Worm (Caenorhabditis elegans) whole organism, late embryonic: ENCODE measurements around the gene C35B1.4.

Experiments
- K09A11.1 ChIP-seq: sonication (generic microtip); optimal IDR thresholded peaks from 2 replicates; lab custom pipeline; 2017; ENCODE audit warnings: antibody characterized with exemption, mild to moderate bottlenecking, missing genetic modification characterization, missing compliant biosample characterization; ENCODE audit not compliant: insufficient read depth
- Y22D7AL.16 ChIP-seq: sonication (generic microtip); optimal IDR thresholded peaks from 2 replicates; lab custom pipeline; 2016; ENCODE audit warnings: missing genetic modification characterization, missing compliant biosample characterization
- ahr-1 ChIP-seq: sonication (generic microtip); optimal IDR thresholded peaks from 2 replicates; lab custom pipeline; 2016; ENCODE audit warnings: missing genetic modification characterization, missing compliant biosample characterization
- ama-1 ChIP-seq: fragments of 150-350 bp; optimal IDR thresholded peaks from 2 replicates; lab custom pipeline; 2014
- ceh-18 ChIP-seq: sonication (generic microtip); optimal IDR thresholded peaks from 2 replicates; lab custom pipeline; 2016; ENCODE audit warnings: missing genetic modification characterization, missing compliant biosample characterization
- ceh-19 ChIP-seq: fragments of 200-800 bp; sonication (Bioruptor generic); optimal IDR thresholded peaks from 2 replicates; lab custom pipeline; 2018; ENCODE audit warnings: mild to moderate bottlenecking, missing genetic modification characterization, missing compliant biosample characterization
- ceh-22 ChIP-seq: sonication (generic microtip); optimal IDR thresholded peaks from 2 replicates; lab custom pipeline; 2017; ENCODE audit warnings: missing biosample characterization, missing genetic modification characterization
- ceh-34 ChIP-seq: sonication (generic microtip); optimal IDR thresholded peaks from 2 replicates; lab custom pipeline; 2016; ENCODE audit warnings: mild to moderate bottlenecking, missing genetic modification characterization, missing compliant biosample characterization
- ceh-45 ChIP-seq: fragments of 200-800 bp; sonication (Bioruptor generic); IDR thresholded peaks from 2 replicates; pipeline ENCODE4 v1.3.6; 2022; ENCODE audit warnings: missing genetic modification reagents, missing genetic modification characterization, missing compliant biosample characterization
- ceh-9 ChIP-seq: sonication (generic microtip); optimal IDR thresholded peaks from 2 replicates; lab custom pipeline; 2016; ENCODE audit warnings: mild to moderate bottlenecking, missing genetic modification characterization, inconsistent platforms, missing compliant biosample characterization
- dmd-4 ChIP-seq: sonication (generic microtip); optimal IDR thresholded peaks from 2 replicates; lab custom pipeline; 2016; ENCODE audit warnings: borderline replicate concordance, missing genetic modification characterization, missing compliant biosample characterization
- elt-4 ChIP-seq: sonication (generic microtip); optimal IDR thresholded peaks from 2 replicates; lab custom pipeline; 2016; ENCODE audit warnings: missing genetic modification characterization, missing compliant biosample characterization
- ets-4 ChIP-seq: sonication (generic microtip); optimal IDR thresholded peaks from 2 replicates; lab custom pipeline; 2016; ENCODE audit warnings: missing genetic modification characterization, missing compliant biosample characterization
- eyg-1 ChIP-seq: sonication (generic microtip); optimal IDR thresholded peaks from 2 replicates; lab custom pipeline; 2016; ENCODE audit warnings: missing genotype, missing genetic modification characterization, missing compliant biosample characterization
- fkh-10 ChIP-seq: fragments of 150-350 bp; optimal IDR thresholded peaks from 2 replicates; lab custom pipeline; 2014; ENCODE audit warnings: missing biosample characterization, missing genetic modification reagents, missing genetic modification characterization
- fkh-6 ChIP-seq: sonication (generic microtip); optimal IDR thresholded peaks from 2 replicates; lab custom pipeline; 2016; ENCODE audit warnings: missing genetic modification characterization, missing compliant biosample characterization
- gmeb-2 ChIP-seq: sonication (generic microtip); optimal IDR thresholded peaks from 2 replicates; lab custom pipeline; 2016; ENCODE audit warnings: missing genetic modification characterization, inconsistent platforms, missing compliant biosample characterization
- hlh-13 ChIP-seq: fragments of 200-800 bp; sonication (Bioruptor generic); optimal IDR thresholded peaks from 2 replicates; lab custom pipeline; 2018; ENCODE audit warnings: mild to moderate bottlenecking, missing genetic modification characterization, missing compliant biosample characterization
- hlh-15 ChIP-seq: sonication (generic microtip); optimal IDR thresholded peaks from 2 replicates; lab custom pipeline; 2016; ENCODE audit warnings: missing genetic modification characterization, missing compliant biosample characterization
- hlh-30 ChIP-seq: sonication (generic microtip); optimal IDR thresholded peaks from 2 replicates; lab custom pipeline; 2017; ENCODE audit warnings: antibody characterized with exemption, missing genetic modification characterization, missing compliant biosample characterization; ENCODE audit not compliant: insufficient read depth
- hlh-8 ChIP-seq: sonication (generic microtip); optimal IDR thresholded peaks from 2 replicates; lab custom pipeline; 2016; ENCODE audit warnings: missing genotype, missing genetic modification characterization, missing compliant biosample characterization
- lim-6 ChIP-seq: sonication (generic microtip); optimal IDR thresholded peaks from 2 replicates; lab custom pipeline; 2016; ENCODE audit warnings: missing genetic modification characterization, missing compliant biosample characterization
- lin-11 ChIP-seq: fragments of 200-800 bp; sonication (Bioruptor generic); optimal IDR thresholded peaks from 2 replicates; lab custom pipeline; 2018; ENCODE audit warnings: mild to moderate bottlenecking, missing genetic modification characterization, missing compliant biosample characterization
- madf-2 ChIP-seq: sonication (generic microtip); optimal IDR thresholded peaks from 2 replicates; lab custom pipeline; 2017; ENCODE audit warnings: missing genetic modification characterization, missing compliant biosample characterization
- npax-4 ChIP-seq: sonication (generic microtip); optimal IDR thresholded peaks from 2 replicates; lab custom pipeline; 2016; ENCODE audit warnings: missing genetic modification characterization, missing compliant biosample characterization
- odd-2 ChIP-seq: sonication (generic microtip); optimal IDR thresholded peaks from 2 replicates; lab custom pipeline; 2017; ENCODE audit warnings: antibody characterized with exemption, mild to moderate bottlenecking, missing genetic modification characterization, missing compliant biosample characterization
- pat-9 ChIP-seq: fragments of 200-800 bp; sonication (Bioruptor generic); optimal IDR thresholded peaks from 2 replicates; lab custom pipeline; 2018; ENCODE audit warnings: mild to moderate bottlenecking, missing genetic modification characterization, moderate library complexity, missing compliant biosample characterization
- pax-1 ChIP-seq: fragments of 150-350 bp; optimal IDR thresholded peaks from 2 replicates; lab custom pipeline; 2014; ENCODE audit warnings: missing biosample characterization, missing genetic modification characterization
- ref-2 ChIP-seq: sonication (generic microtip); optimal IDR thresholded peaks from 2 replicates; lab custom pipeline; 2016; ENCODE audit warnings: missing genetic modification characterization, missing compliant biosample characterization
- sdc-2 ChIP-seq: sonication (generic microtip); optimal IDR thresholded peaks from 2 replicates; lab custom pipeline; 2016; ENCODE audit warnings: missing genotype, missing genetic modification characterization, missing compliant biosample characterization
- sox-2 ChIP-seq: fragments of 200-800 bp; sonication (Bioruptor generic); IDR thresholded peaks from 2 replicates; pipeline ENCODE4 v1.3.6; 2022; ENCODE audit warnings: missing genetic modification reagents, missing genetic modification characterization, missing compliant biosample characterization
- tbx-2 ChIP-seq: sonication (generic microtip); optimal IDR thresholded peaks from 2 replicates; lab custom pipeline; 2016; ENCODE audit warnings: missing genetic modification characterization, missing compliant biosample characterization
- tbx-7 ChIP-seq: sonication (generic microtip); optimal IDR thresholded peaks from 2 replicates; lab custom pipeline; 2016; ENCODE audit warnings: missing genotype, missing genetic modification characterization, missing compliant biosample characterization
- ttx-3 ChIP-seq: sonication (generic microtip); optimal IDR thresholded peaks from 2 replicates; lab custom pipeline; 2016; ENCODE audit warnings: missing genetic modification reagents, missing genetic modification characterization, missing compliant biosample characterization
- unc-3 ChIP-seq, 2 experiments: fragments of 200-800 bp in 1 of 2; sonication (Bioruptor generic) in 1 of 2; sonication (generic microtip) in 1 of 2; conservative IDR thresholded peaks in 1 of 2; optimal IDR thresholded peaks in 1 of 2; 2 replicates each; pipeline versions ENCODE4 v1.3.6 to Lab custom; 2016 to 2022; ENCODE audit warnings: missing compliant biosample characterization in 2 of 2, missing genetic modification characterization in 2 of 2, missing genetic modification reagents in 1 of 2
- unc-42 ChIP-seq: sonication (generic microtip); optimal IDR thresholded peaks from 2 replicates; lab custom pipeline; 2016; ENCODE audit warnings: missing genotype, missing genetic modification characterization, missing compliant biosample characterization
- unc-55 ChIP-seq: sonication (generic microtip); optimal IDR thresholded peaks from 2 replicates; lab custom pipeline; 2017; ENCODE audit warnings: missing biosample characterization, missing genetic modification reagents, missing genetic modification characterization

The C35B1.4 gene

ce11 chrIV:4049398-4049998, 30.1 kb upstream of the C35B1.4 start, which contains the start of gene pcn-1 (continued):
- TF ChIP-seq Y22D7AL.16 (tag; lab: Kevin White, UChicago) (no peak), hlh-15 (tag; lab: Kevin White, UChicago) (no peak), lim-6 (tag; lab: Kevin White, UChicago) (no peak), odd-2 (tag; lab: Kevin White, UChicago) (no peak), pat-9 (no peak), elt-4 (no peak), tbx-2 (peak; percentile 62), ahr-1 (tag; lab: Kevin White, UChicago) (no peak), gmeb-2 (tag; lab: Kevin White, UChicago) (no peak), lin-11 (tag; lab: Kevin White, UChicago) (no peak), ceh-19 (no peak), ceh-34 (tag; lab: Kevin White, UChicago) (peak; percentile 53), ceh-18 (peak; percentile 51), fkh-10 (GFP tag; lab: Kevin White, UChicago) (no peak), K09A11.1 (tag; lab: Kevin White, UChicago) (peak; percentile 31), ceh-45 (no peak), sox-2 (no peak), madf-2 (tag; lab: Kevin White, UChicago) (peak; percentile 71), ttx-3 (tag; lab: Kevin White, UChicago) (peak; percentile 21), dmd-4 (tag; lab: Kevin White, UChicago) (no peak), hlh-8 (tag; lab: Kevin White, UChicago) (no peak), ceh-22 (tag; lab: Kevin White, UChicago) (no peak), ref-2 (peak; percentile 25), npax-4 (tag; lab: Kevin White, UChicago) (no peak), unc-55 (GFP tag; lab: Kevin White, UChicago) (peak; percentile 34), tbx-7 (tag; lab: Kevin White, UChicago) (no peak)

DNA sequence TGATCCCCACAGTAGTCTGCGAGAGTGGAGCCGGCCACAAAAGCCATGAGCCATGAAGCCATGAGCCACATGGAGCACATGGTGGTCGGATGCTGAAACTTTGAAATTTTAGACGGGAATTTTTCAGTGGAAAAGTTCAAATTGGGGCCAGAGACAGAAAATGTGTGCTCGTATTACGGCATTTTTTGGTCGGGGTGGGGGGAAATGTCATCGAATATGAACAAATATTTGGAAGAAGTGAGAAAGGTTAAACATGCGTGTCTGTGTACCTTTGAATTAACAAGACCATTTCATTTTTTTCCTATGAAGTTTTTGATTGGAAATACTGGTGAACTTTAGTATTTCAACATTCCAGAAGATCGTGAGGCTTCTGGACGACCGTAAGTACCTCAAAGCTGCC, 28.1 kb upstream of the C35B1.4 start, which contains the start of gene wrt-5:
Gene wrt-5, minus strand, starts transcription at position 101 of the 400 bp plus-strand sequence.
- TF ChIP-seq dmd-4 (tag; lab: Kevin White, UChicago) (no peak), unc-3 (GFP tag; conservative IDR thresholded peaks at IDR 0.05; lab: Robert Waterston, UW) (no peak), unc-3 (tag; optimal IDR thresholded peaks at IDR 0.05; lab: Kevin White, UChicago) (no peak), sdc-2 (no peak), hlh-30 (tag; lab: Kevin White, UChicago) (no peak), ets-4 (no peak), eyg-1 (no peak), ama-1 (lab: Kevin White, UChicago) (no peak), fkh-6 (no peak), ttx-3 (tag; lab: Kevin White, UChicago) (no peak), madf-2 (tag; lab: Kevin White, UChicago) (no peak), unc-42 (tag; lab: Kevin White, UChicago) (no peak), ceh-9 (tag; lab: Kevin White, UChicago) (no peak), hlh-13 (GFP tag; lab: Kevin White, UChicago) (no peak)
- TF ChIP-seq, all 69 proteins: peak for 0

- TF ChIP-seq unc-42 (tag; lab: Kevin White, UChicago) (peak; percentile 75), dmd-4 (tag; lab: Kevin White, UChicago) (no peak)
Measured at ce11 chrIV:4052274-4052673, 27.3 kb upstream of the C35B1.4 start.

ce11 chrIV:4053405-4053804, 26.2 kb upstream of the C35B1.4 start:
- TF ChIP-seq pax-1 (tag; lab: Kevin White, UChicago), result no peak
